Fruit fly (Drosophila melanogaster) whole organism, prepupa: ENCODE data around the gene CG34056.
"Not testable (repeated sequence)": the region's sequence is repeated elsewhere in the genome, so short reads cannot be mapped to it uniquely, and the experiment has no call there.

Source experiments
- CG10669 ChIP-seq: fragments of 200-800 bp; sonication (Bioruptor generic); optimal IDR thresholded peaks from 3 replicates; lab custom pipeline; 2018; ENCODE audit warnings: missing biosample characterization, mild to moderate bottlenecking, missing genetic modification characterization, moderate library complexity
- CG11762 ChIP-seq: fragments of 200-800 bp; sonication (Bioruptor generic); optimal IDR thresholded peaks from 3 replicates; lab custom pipeline; 2016; ENCODE audit warnings: missing biosample characterization, missing genetic modification characterization; ENCODE audit not compliant: insufficient read depth
- CG15336 ChIP-seq: fragments of 200-800 bp; sonication (Bioruptor generic); IDR thresholded peaks from 2 replicates; pipeline ENCODE4 v1.3.6; 2022; ENCODE audit warnings: missing biosample characterization, missing genetic modification characterization
- CG16779 ChIP-seq: fragments of 200-800 bp; sonication (Bioruptor generic); optimal IDR thresholded peaks from 3 replicates; lab custom pipeline; 2017; ENCODE audit warnings: missing biosample characterization, mild to moderate bottlenecking, missing genetic modification characterization
- CG6163 ChIP-seq: fragments of 200-800 bp; sonication (Bioruptor generic); IDR thresholded peaks from 3 replicates; pipeline ENCODE4 v1.3.6; 2022; ENCODE audit warnings: missing biosample characterization, missing genetic modification characterization
- CG6276 ChIP-seq: fragments of 200-800 bp; sonication (Bioruptor generic); optimal IDR thresholded peaks from 2 replicates; lab custom pipeline; 2017; ENCODE audit warnings: missing biosample characterization, mild to moderate bottlenecking, missing genetic modification characterization
- CG6792 ChIP-seq: fragments of 200-800 bp; sonication (Bioruptor generic); optimal IDR thresholded peaks from 3 replicates; lab custom pipeline; 2016; ENCODE audit warnings: missing biosample characterization, missing genetic modification characterization
- CG6808 ChIP-seq: fragments of 200-800 bp; sonication (Bioruptor generic); optimal IDR thresholded peaks from 3 replicates; lab custom pipeline; 2017; ENCODE audit warnings: missing biosample characterization, missing genetic modification characterization, mild to moderate bottlenecking, moderate library complexity, missing genetic modification reagents
- CG6854 ChIP-seq: fragments of 200-800 bp; sonication (Bioruptor generic); optimal IDR thresholded peaks from 2 replicates; lab custom pipeline; 2017; ENCODE audit warnings: missing biosample characterization, mild to moderate bottlenecking, missing genetic modification characterization
- CG7368 ChIP-seq: fragments of 200-800 bp; sonication (Bioruptor generic); optimal IDR thresholded peaks from 3 replicates; lab custom pipeline; 2016; ENCODE audit warnings: missing biosample characterization, missing genetic modification characterization
- CG8119 ChIP-seq: fragments of 200-800 bp; sonication (Bioruptor generic); IDR thresholded peaks from 3 replicates; pipeline ENCODE4 v1.3.6; 2022; ENCODE audit warnings: missing biosample characterization, missing genetic modification characterization
- CG8319 ChIP-seq: fragments of 200-800 bp; sonication (Bioruptor generic); optimal IDR thresholded peaks from 3 replicates; lab custom pipeline; 2016; ENCODE audit warnings: missing biosample characterization, missing genetic modification characterization
- CG8632 ChIP-seq: fragments of 200-800 bp; sonication (Bioruptor generic); optimal IDR thresholded peaks from 3 replicates; lab custom pipeline; 2016; ENCODE audit warnings: missing biosample characterization, missing genetic modification characterization
- Eip75B ChIP-seq: fragments of 200-800 bp; sonication (Bioruptor generic); optimal IDR thresholded peaks from 3 replicates; lab custom pipeline; 2016; ENCODE audit warnings: missing biosample characterization, missing genetic modification characterization
- Eip78C ChIP-seq: fragments of 200-800 bp; sonication (Bioruptor generic); peaks from one replicate; lab custom pipeline; 2016; ENCODE audit warnings: missing biosample characterization, missing genetic modification characterization
- Eip93F ChIP-seq: fragments of 200-800 bp; sonication (Bioruptor generic); optimal IDR thresholded peaks from 2 replicates; lab custom pipeline; 2016; ENCODE audit warnings: missing biosample characterization, mild to moderate bottlenecking, missing genetic modification characterization
- Ets21C ChIP-seq: fragments of 200-800 bp; sonication (Bioruptor generic); optimal IDR thresholded peaks from 3 replicates; lab custom pipeline; 2016; ENCODE audit warnings: missing biosample characterization, missing genetic modification characterization
- Hr38 ChIP-seq: sonication (Bioruptor generic); optimal IDR thresholded peaks from 2 replicates; lab custom pipeline; 2016; ENCODE audit warnings: missing biosample characterization, missing genetic modification characterization
- Met ChIP-seq: fragments of 200-800 bp; sonication (Bioruptor generic); optimal IDR thresholded peaks from 3 replicates; lab custom pipeline; 2016; ENCODE audit warnings: missing biosample characterization, missing genetic modification characterization
- OdsH ChIP-seq: fragments of 200-800 bp; sonication (Bioruptor generic); optimal IDR thresholded peaks from 3 replicates; lab custom pipeline; 2016; ENCODE audit warnings: missing biosample characterization, missing genetic modification characterization
- Smox ChIP-seq: fragments of 200-800 bp; sonication (Bioruptor generic); optimal IDR thresholded peaks from 3 replicates; lab custom pipeline; 2016; ENCODE audit warnings: missing biosample characterization, missing genetic modification characterization
- Sox102F ChIP-seq: fragments of 200-800 bp; sonication (Bioruptor generic); optimal IDR thresholded peaks from 2 replicates; lab custom pipeline; 2016; ENCODE audit warnings: missing biosample characterization, mild to moderate bottlenecking, missing genetic modification characterization
- Sox14 ChIP-seq: fragments of 200-800 bp; sonication (Bioruptor generic); optimal IDR thresholded peaks from 3 replicates; lab custom pipeline; 2016; ENCODE audit warnings: missing biosample characterization, missing genetic modification characterization
- Sox15 ChIP-seq: fragments of 200-800 bp; sonication (Bioruptor generic); optimal IDR thresholded peaks from 3 replicates; lab custom pipeline; 2016; ENCODE audit warnings: missing biosample characterization, missing genetic modification characterization
- achi ChIP-seq: fragments of 200-800 bp; sonication (Bioruptor generic); optimal IDR thresholded peaks from 3 replicates; lab custom pipeline; 2016; ENCODE audit warnings: missing biosample characterization, missing genetic modification characterization
- dsx ChIP-seq: fragments of 200-800 bp; optimal IDR thresholded peaks from 3 replicates; lab custom pipeline; 2019; ENCODE audit warnings: missing biosample characterization, mild to moderate bottlenecking, missing genetic modification characterization, moderate library complexity; ENCODE audit not compliant: poor library complexity, severe bottlenecking
- eg ChIP-seq: fragments of 200-800 bp; sonication (Bioruptor generic); IDR thresholded peaks from 3 replicates; pipeline ENCODE4 v1.3.6; 2022; ENCODE audit warnings: missing biosample characterization, missing genetic modification characterization
- esn ChIP-seq: fragments of 200-800 bp; sonication (Bioruptor generic); optimal IDR thresholded peaks from 2 replicates; lab custom pipeline; 2016; ENCODE audit warnings: missing biosample characterization, mild to moderate bottlenecking, missing genetic modification characterization, moderate library complexity
- fd59A ChIP-seq: fragments of 200-800 bp; sonication (Bioruptor generic); optimal IDR thresholded peaks from 2 replicates; lab custom pipeline; 2017; ENCODE audit warnings: missing biosample characterization, mild to moderate bottlenecking, missing genetic modification characterization, missing genetic modification reagents
- fkh ChIP-seq: fragments of 200-800 bp; sonication (Bioruptor generic); optimal IDR thresholded peaks from 3 replicates; lab custom pipeline; 2017; ENCODE audit warnings: missing biosample characterization, mild to moderate bottlenecking, missing genetic modification characterization, moderate library complexity
- lz ChIP-seq: fragments of 200-800 bp; sonication (Bioruptor generic); optimal IDR thresholded peaks from 3 replicates; lab custom pipeline; 2016; ENCODE audit warnings: missing biosample characterization, missing genetic modification characterization
- salr ChIP-seq, 2 experiments: fragments of 200-800 bp; sonication (Bioruptor generic); optimal IDR thresholded peaks; 3 replicates each; lab custom pipeline; 2016 to 2018; ENCODE audit warnings: missing biosample characterization in 2 of 2, missing genetic modification characterization in 2 of 2, mild to moderate bottlenecking in 1 of 2
- ss ChIP-seq, 2 experiments: fragments of 200-800 bp; sonication (Bioruptor generic); optimal IDR thresholded peaks; 2 replicates in 1 of 2; 3 replicates in 1 of 2; lab custom pipeline; 2017 to 2018; ENCODE audit warnings: mild to moderate bottlenecking in 2 of 2, missing biosample characterization in 2 of 2, missing genetic modification characterization in 2 of 2, moderate library complexity in 1 of 2
- svp ChIP-seq: fragments of 200-800 bp; sonication (Bioruptor generic); peaks from one replicate; lab custom pipeline; 2016; ENCODE audit warnings: missing biosample characterization, missing genetic modification characterization
- topi ChIP-seq: fragments of 200-800 bp; sonication (Bioruptor generic); optimal IDR thresholded peaks from 3 replicates; lab custom pipeline; 2016; ENCODE audit warnings: missing biosample characterization, missing genetic modification characterization
- vri ChIP-seq: fragments of 200-800 bp; sonication (Bioruptor generic); optimal IDR thresholded peaks from 3 replicates; lab custom pipeline; 2016; ENCODE audit warnings: missing biosample characterization, mild to moderate bottlenecking, missing genetic modification characterization

CG34056 gene

DNA sequence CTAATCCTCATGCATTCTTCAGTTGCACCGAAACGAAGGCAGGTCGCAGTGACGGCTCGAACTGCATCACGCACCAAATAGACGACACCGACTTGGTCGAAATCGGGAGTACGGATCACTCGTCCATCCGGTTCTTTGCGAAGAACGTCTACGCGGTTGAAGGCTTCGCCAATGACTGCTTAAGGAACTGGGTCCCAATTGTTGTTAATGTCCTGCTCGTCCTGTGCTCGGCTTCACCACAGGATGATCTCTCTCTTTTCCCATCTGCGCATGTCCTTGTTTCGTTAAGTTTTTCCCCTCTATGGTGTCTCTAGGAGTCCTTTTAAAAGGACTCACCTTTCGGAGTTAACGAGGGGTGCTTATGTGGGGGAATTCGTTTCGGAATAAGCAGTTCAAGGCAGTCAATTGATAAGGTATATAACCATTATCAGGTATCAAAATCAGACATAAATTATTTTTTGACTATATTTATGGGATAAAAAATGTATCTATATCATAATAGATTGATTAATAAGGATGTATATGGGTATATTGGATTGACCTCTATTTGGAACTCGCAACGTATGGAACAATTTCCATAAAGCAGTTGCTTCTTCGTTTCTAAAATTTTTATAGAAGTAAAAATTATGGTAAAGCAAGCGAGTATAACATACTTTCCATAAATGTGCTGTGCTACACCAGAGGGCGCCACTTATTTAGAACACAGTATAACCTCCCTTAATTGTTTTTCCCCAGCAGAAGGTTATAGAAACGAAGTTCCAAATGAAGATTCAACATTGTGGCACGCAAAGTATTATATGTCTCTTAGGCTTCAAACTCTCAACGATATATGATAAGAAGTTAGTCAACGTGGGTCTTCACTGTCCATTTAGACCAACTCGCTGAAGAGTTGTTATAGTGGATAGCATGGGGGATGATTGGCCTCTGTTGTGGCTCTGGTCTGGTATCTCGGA is 38.4 kb upstream of the CG34056 start, which contains the start of gene dpr20 (continued):
- TF ChIP-seq Smox (GFP tag; lab: Kevin White, UChicago) (peak; percentile 51), salr (GFP tag; optimal IDR thresholded peaks at IDR 0.05; lab: Kevin White, UChicago) (peak; percentile 38 to 55), Ets21C (peak; percentile 37), ss (GFP tag; optimal IDR thresholded peaks at IDR 0.05; lab: Kevin White, UChicago) (peak; percentile 54 to 79), CG6808 (GFP tag; lab: Kevin White, UChicago) (peak; percentile 65), Hr38 (GFP tag; lab: Kevin White, UChicago) (no peak), CG7368 (GFP tag; lab: Kevin White, UChicago) (peak; percentile 83), CG11762 (GFP tag; lab: Kevin White, UChicago) (peak; percentile 67), Sox14 (peak; percentile 78), esn (GFP tag; lab: Kevin White, UChicago) (peak; percentile 66), topi (peak; percentile 75), dsx (GFP tag; lab: Kevin White, UChicago) (peak; percentile 78), OdsH (peak; percentile 77), CG8319 (peak; percentile 36), Met (peak; percentile 65), CG10669 (GFP tag; lab: Kevin White, UChicago) (peak; percentile 80), fd59A (GFP tag; lab: Kevin White, UChicago) (peak; percentile 50), fkh (GFP tag; lab: Kevin White, UChicago) (peak; percentile 8), CG6163 (peak; percentile 91), CG16779 (tag; lab: Kevin White, UChicago) (peak; percentile 32)

dm6 chr3L:865096-865495 is 30.7 kb upstream of the CG34056 start, which contains the start of gene CG12502:
Gene CG12502, plus strand, starts transcription at chr3L:865396.
- TF ChIP-seq achi; CG8119; svp (GFP tag; lab: Kevin White, UChicago): not testable (repeated sequence)

DNA sequence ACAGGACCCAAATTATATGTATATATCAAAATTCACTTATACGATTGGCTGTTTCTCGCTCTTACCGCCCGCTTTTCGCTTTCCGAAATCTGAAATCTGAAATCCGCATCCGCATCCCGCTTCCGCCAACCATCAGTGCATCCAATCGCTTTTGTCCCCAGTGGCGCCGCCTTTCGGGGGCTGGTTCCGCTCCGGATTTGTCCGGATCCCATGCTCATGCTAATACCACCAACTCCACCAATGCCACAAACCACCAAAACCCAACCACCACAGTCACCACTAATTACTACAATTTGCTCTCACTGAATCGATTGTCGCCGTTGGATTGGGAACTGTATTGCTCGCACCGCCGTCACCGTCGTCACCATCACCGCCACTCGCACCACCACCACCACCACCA is 27.0 kb upstream of the CG34056 start:
- TF ChIP-seq Sox14 (no peak), CG15336 (GFP tag; lab: Robert Waterston, UW) (no peak), CG6854 (GFP tag; lab: Kevin White, UChicago) (no peak), svp (GFP tag; lab: Kevin White, UChicago) (no peak), vri (GFP tag; lab: Kevin White, UChicago) (no peak), Eip78C (GFP tag; lab: Kevin White, UChicago) (no peak), Sox15 (GFP tag; lab: Kevin White, UChicago) (no peak), eg (no peak), CG8319 (no peak), Eip75B (no peak), CG6163 (no peak), Met (no peak), Sox102F (GFP tag; lab: Kevin White, UChicago) (no peak), CG8632 (GFP tag; lab: Kevin White, UChicago) (no peak), Eip93F (GFP tag; lab: Kevin White, UChicago) (no peak), CG6792 (GFP tag; lab: Kevin White, UChicago) (no peak), lz (GFP tag; lab: Kevin White, UChicago) (no peak), CG6276 (GFP tag; lab: Kevin White, UChicago) (no peak)
